Fruit fly (Drosophila melanogaster): ENCODE data around the gene CG12725.
A peak's percentile ranks its signal among the peaks of the same experiment; 100 is the strongest.

The CG12725 gene

dm6 chrX:13387373-13387850, 15.3 kb downstream of the CG12725 start, which contains the start of the genes Ype and CG1662 (continued):
- 0 out of 3 replicates have a peak, but pooled peaks have one; percentile 28 for TF ChIP-seq CG7963 (GFP tag; IDR thresholded peaks at IDR 0.05; ENCODE audit: partially characterized antibody)
- peak; percentile 58 for TF ChIP-seq hbn (GFP tag; IDR thresholded peaks at IDR 0.05; ENCODE audit: partially characterized antibody)
- peak; percentile 68 for TF ChIP-seq CG11247 (GFP tag; IDR thresholded peaks at IDR 0.05)
- TF ChIP-seq CG15601 (tag; optimal IDR thresholded peaks at IDR 0.05), result peak; percentile 67
- TF ChIP-seq Atf6 (GFP tag; IDR thresholded peaks at IDR 0.05), result peak; percentile 75; the same call in 1 of the 2 replicates
- TF ChIP-seq CG9215 (GFP tag; IDR thresholded peaks at IDR 0.05), result peak; percentile 66
- no peak for TF ChIP-seq so (GFP tag; IDR thresholded peaks at IDR 0.05)
- peak; percentile 49 for TF ChIP-seq ewg (GFP tag; optimal IDR thresholded peaks at IDR 0.05)
- peak; percentile 19 for TF ChIP-seq Asciz (GFP tag; optimal IDR thresholded peaks at IDR 0.05)
- TF ChIP-seq disco-r (GFP tag; optimal IDR thresholded peaks at IDR 0.05), result no peak
- TF ChIP-seq Oaz (GFP tag; IDR thresholded peaks at IDR 0.05), result 0 out of 2 replicates have a peak, but pooled peaks have one; percentile 16
- TF ChIP-seq cg (GFP tag; optimal IDR thresholded peaks at IDR 0.05), result no peak
- TF ChIP-seq ci (GFP tag; IDR thresholded peaks at IDR 0.05), result peak; percentile 52; the same call in 1 of the 3 replicates
- peak; percentile 70; the same call in 1 of the 2 replicates for TF ChIP-seq amos (GFP tag; IDR thresholded peaks at IDR 0.05; ENCODE audit: partially characterized antibody)
- TF ChIP-seq NFAT (GFP tag; IDR thresholded peaks at IDR 0.05), result peak; percentile 29; the same call in 1 of the 2 replicates
- peak; percentile 67 for TF ChIP-seq CG13296 (GFP tag; optimal IDR thresholded peaks at IDR 0.05)
- peak; percentile 86 for TF ChIP-seq CG2120 (GFP tag; optimal IDR thresholded peaks at IDR 0.05)
- TF ChIP-seq Atf-2 (GFP tag; optimal IDR thresholded peaks at IDR 0.05), result peak; percentile 54
- peak; percentile 42 for TF ChIP-seq nau (GFP tag; optimal IDR thresholded peaks at IDR 0.05)
- TF ChIP-seq crc (GFP tag; optimal IDR thresholded peaks at IDR 0.05), result peak; percentile 54
- peak; percentile 80 for TF ChIP-seq Hr3 (GFP tag; optimal IDR thresholded peaks at IDR 0.05)
- TF ChIP-seq CG3163 (GFP tag; optimal IDR thresholded peaks at IDR 0.05), result peak; percentile 35
- TF ChIP-seq Blimp-1 (GFP tag; optimal IDR thresholded peaks at IDR 0.05), result peak; percentile 57
- TF ChIP-seq ems (GFP tag; optimal IDR thresholded peaks at IDR 0.05), result peak; percentile 60
- peak; percentile 86 for TF ChIP-seq CG14710 (tag; optimal IDR thresholded peaks at IDR 0.05)
- TF ChIP-seq Sox102F (GFP tag; optimal IDR thresholded peaks at IDR 0.05), result peak; percentile 67
- TF ChIP-seq tll (GFP tag; optimal IDR thresholded peaks at IDR 0.05), result peak in 1 of 2 experiments; percentile 86
- peak; percentile 52; the same call in 1 of the 2 replicates for TF ChIP-seq CG7372 (GFP tag; IDR thresholded peaks at IDR 0.05)
- peak; percentile 77 for TF ChIP-seq pho (GFP tag; optimal IDR thresholded peaks at IDR 0.05)
- peak; percentile 54 for TF ChIP-seq fu2 (GFP tag; optimal IDR thresholded peaks at IDR 0.05)
- peak; percentile 98 for TF ChIP-seq Ets65A (GFP tag)
- TF ChIP-seq insv (GFP tag; optimal IDR thresholded peaks at IDR 0.05), result peak in 1 of 2 experiments; percentile 51
- peak; percentile 27 for TF ChIP-seq Side (GFP tag; optimal IDR thresholded peaks at IDR 0.05)
- TF ChIP-seq B-H1 (GFP tag; IDR thresholded peaks at IDR 0.05), result no peak; the same call in 2 of the 3 replicates
- peak; percentile 14; the same call in 1 of the 2 replicates for TF ChIP-seq gsb (GFP tag; IDR thresholded peaks at IDR 0.05)
- TF ChIP-seq CG4282 (GFP tag; optimal IDR thresholded peaks at IDR 0.05), result peak; percentile 17
- TF ChIP-seq CG17829 (tag; optimal IDR thresholded peaks at IDR 0.05), result peak; percentile 77
- TF ChIP-seq psq (GFP tag; optimal IDR thresholded peaks at IDR 0.05), result peak; percentile 35
- TF ChIP-seq CG10321 (GFP tag; IDR thresholded peaks at IDR 0.05), result no peak
- TF ChIP-seq CG5245 (GFP tag; optimal IDR thresholded peaks at IDR 0.05), result peak; percentile 47
- peak; percentile 3 for TF ChIP-seq luna (GFP tag; optimal IDR thresholded peaks at IDR 0.05)
- peak; percentile 84 for TF ChIP-seq oc (tag; optimal IDR thresholded peaks at IDR 0.05)
- TF ChIP-seq unc-4 (GFP tag; IDR thresholded peaks at IDR 0.05; ENCODE audit: partially characterized antibody), result peak; percentile 77
- peak; percentile 77 for TF ChIP-seq knrl (GFP tag; IDR thresholded peaks at IDR 0.05; ENCODE audit: partially characterized antibody)
- peak; percentile 55 to 62 for TF ChIP-seq chif (GFP tag; optimal IDR thresholded peaks at IDR 0.05)
- TF ChIP-seq CG18599 (GFP tag; optimal IDR thresholded peaks at IDR 0.05), result peak; percentile 78
- peak; percentile 75 for TF ChIP-seq sug (tag; optimal IDR thresholded peaks at IDR 0.05)
- peak; percentile 72 for TF ChIP-seq PHDP (tag; optimal IDR thresholded peaks at IDR 0.05)
- peak; percentile 84 for TF ChIP-seq Max (GFP tag; optimal IDR thresholded peaks at IDR 0.05)
